Worm (Caenorhabditis elegans) whole organism, early embryonic: Measurements from ENCODE around the gene imp-2.
A peak's percentile ranks its signal among the peaks of the same experiment; 100 is the strongest.

Experiments used
- B0310.2 ChIP-seq: sonication (generic microtip); optimal IDR thresholded peaks from 2 replicates; lab custom pipeline; 2016; ENCODE audit warnings: mild to moderate bottlenecking, missing genetic modification characterization, missing compliant biosample characterization
- F13C5.2 ChIP-seq: sonication (generic microtip); optimal IDR thresholded peaks from 2 replicates; lab custom pipeline; 2017; ENCODE audit warnings: mild to moderate bottlenecking, missing genetic modification characterization, inconsistent platforms, missing compliant biosample characterization
- aly-1 ChIP-seq: sonication (generic microtip); optimal IDR thresholded peaks from 2 replicates; lab custom pipeline; 2016; ENCODE audit warnings: missing genetic modification characterization, missing compliant biosample characterization
- ama-1 ChIP-seq: fragments of 150-350 bp; optimal IDR thresholded peaks from 2 replicates; lab custom pipeline; 2014
- ceh-13 ChIP-seq: fragments of 200-800 bp; sonication (Bioruptor generic); optimal IDR thresholded peaks from 2 replicates; lab custom pipeline; 2018; ENCODE audit warnings: mild to moderate bottlenecking, missing genetic modification characterization, missing compliant biosample characterization
- ceh-36 ChIP-seq: sonication (generic microtip); optimal IDR thresholded peaks from 2 replicates; lab custom pipeline; 2016; ENCODE audit warnings: missing genetic modification characterization, inconsistent platforms, missing compliant biosample characterization
- ets-7 ChIP-seq: sonication (generic microtip); optimal IDR thresholded peaks from 2 replicates; lab custom pipeline; 2016; ENCODE audit warnings: missing genotype, missing genetic modification characterization, missing compliant biosample characterization
- flt-1 ChIP-seq: fragments of 200-800 bp; sonication (Bioruptor generic); IDR thresholded peaks from 2 replicates; pipeline ENCODE4 v1.3.6; 2022; ENCODE audit warnings: missing genetic modification characterization, missing compliant biosample characterization
- hmbx-1 ChIP-seq: sonication (generic microtip); optimal IDR thresholded peaks from 2 replicates; lab custom pipeline; 2016; ENCODE audit warnings: mild to moderate bottlenecking, missing genetic modification characterization, missing compliant biosample characterization
- hmg-4 ChIP-seq: fragments of 200-800 bp; sonication (Bioruptor generic); optimal IDR thresholded peaks from 2 replicates; lab custom pipeline; 2018; ENCODE audit warnings: mild to moderate bottlenecking, missing genetic modification characterization, missing compliant biosample characterization
- hnd-1 ChIP-seq: sonication (generic microtip); optimal IDR thresholded peaks from 2 replicates; lab custom pipeline; 2016; ENCODE audit warnings: missing genetic modification characterization, missing compliant biosample characterization
- pes-1 ChIP-seq: fragments of 200-800 bp; sonication (Bioruptor generic); IDR thresholded peaks from 2 replicates; pipeline ENCODE4 v1.3.6; 2022; ENCODE audit warnings: missing genetic modification reagents, missing genetic modification characterization, missing compliant biosample characterization
- scrt-1 ChIP-seq: fragments of 200-800 bp; sonication (Bioruptor generic); IDR thresholded peaks from 2 replicates; pipeline ENCODE4 v1.3.6; 2022; ENCODE audit warnings: missing genetic modification characterization, missing compliant biosample characterization
- sea-1 ChIP-seq: fragments of 200-800 bp; sonication (Bioruptor generic); conservative IDR thresholded peaks from 2 replicates; pipeline ENCODE4 v1.3.6; 2022; ENCODE audit warnings: missing genetic modification characterization, missing compliant biosample characterization
- tbx-11 ChIP-seq: fragments of 200-800 bp; sonication (Bioruptor generic); IDR thresholded peaks from 2 replicates; pipeline ENCODE4 v1.3.6; 2022; ENCODE audit warnings: missing genetic modification characterization, missing compliant biosample characterization
- tbx-37 ChIP-seq: fragments of 200-800 bp; sonication (Bioruptor generic); conservative IDR thresholded peaks from 2 replicates; pipeline ENCODE4 v1.3.6; 2022; ENCODE audit warnings: missing genetic modification reagents, missing genetic modification characterization, missing compliant biosample characterization
- tra-4 ChIP-seq: sonication (generic microtip); optimal IDR thresholded peaks from 2 replicates; lab custom pipeline; 2017; ENCODE audit warnings: missing genetic modification characterization, missing compliant biosample characterization

The imp-2 gene

ce11 chrIV:11142314-11143227 lies 23.9 kb upstream of the imp-2 start, which contains the start of gene skih-2:
Gene skih-2 (minus strand): TSS chrIV:11142364.
- TF ChIP-seq tbx-11 (no peak), B0310.2 (tag; lab: Kevin White, UChicago) (no peak), pes-1 (no peak), ama-1 (lab: Kevin White, UChicago) (no peak), flt-1 (no peak), ceh-36 (tag; lab: Kevin White, UChicago) (no peak), scrt-1 (no peak), ceh-13 (GFP tag; lab: Kevin White, UChicago) (no peak), hmbx-1 (tag; lab: Kevin White, UChicago) (no peak), hmg-4 (GFP tag; lab: Kevin White, UChicago) (no peak), tra-4 (tag; lab: Kevin White, UChicago) (no peak), tbx-37 (GFP tag; lab: Robert Waterston, UW) (no peak), sea-1 (GFP tag; lab: Robert Waterston, UW) (no peak), F13C5.2 (tag; lab: Kevin White, UChicago) (no peak), aly-1 (no peak), ets-7 (no peak), hnd-1 (tag; lab: Kevin White, UChicago) (no peak)

- TF ChIP-seq ama-1 (lab: Kevin White, UChicago) (peak; percentile 90), aly-1 (no peak), B0310.2 (tag; lab: Kevin White, UChicago) (peak; percentile 63)
These were observed 12.6 kb upstream of the imp-2 start, which contains the start of gene ard-1 for ce11 chrIV:11131268-11131667. Gene ard-1 (plus strand): TSS chrIV:11131279.

ce11 chrIV:11130774-11131173 lies 12.1 kb upstream of the imp-2 start:
- TF ChIP-seq tra-4 (tag; lab: Kevin White, UChicago), result no peak
- no peak for TF ChIP-seq B0310.2 (tag; lab: Kevin White, UChicago)
- TF ChIP-seq aly-1, result no peak

- TF ChIP-seq flt-1 (no peak), hmg-4 (GFP tag; lab: Kevin White, UChicago) (no peak), F13C5.2 (tag; lab: Kevin White, UChicago) (no peak), hnd-1 (tag; lab: Kevin White, UChicago) (no peak), tra-4 (tag; lab: Kevin White, UChicago) (no peak), ceh-36 (tag; lab: Kevin White, UChicago) (no peak), hmbx-1 (tag; lab: Kevin White, UChicago) (no peak), tbx-37 (GFP tag; lab: Robert Waterston, UW) (no peak), pes-1 (no peak), ceh-13 (GFP tag; lab: Kevin White, UChicago) (no peak), ets-7 (no peak), tbx-11 (no peak)
These were observed 7.3 kb upstream of the imp-2 start for ce11 chrIV:11126028-11126427.

ce11 chrIV:11126004-11126027 lies 7.1 kb upstream of the imp-2 start, which contains the start of gene swsn-4:
Gene swsn-4 (plus strand): TSS chrIV:11126024.
- TF ChIP-seq ceh-13 (GFP tag; lab: Kevin White, UChicago) (no peak), hmbx-1 (tag; lab: Kevin White, UChicago) (no peak), ets-7 (no peak), tra-4 (tag; lab: Kevin White, UChicago) (no peak), sea-1 (GFP tag; lab: Robert Waterston, UW) (no peak), hmg-4 (GFP tag; lab: Kevin White, UChicago) (no peak), F13C5.2 (tag; lab: Kevin White, UChicago) (no peak), ama-1 (lab: Kevin White, UChicago) (no peak), B0310.2 (tag; lab: Kevin White, UChicago) (no peak), flt-1 (no peak), tbx-37 (GFP tag; lab: Robert Waterston, UW) (no peak), hnd-1 (tag; lab: Kevin White, UChicago) (no peak)

ce11 chrIV:11125604-11126003 lies 6.9 kb upstream of the imp-2 start:
- no peak for TF ChIP-seq ets-7

- peak; percentile 6 for TF ChIP-seq F13C5.2 (tag; lab: Kevin White, UChicago)
- no peak for TF ChIP-seq ceh-36 (tag; lab: Kevin White, UChicago)
These were observed 6.5 kb upstream of the imp-2 start for ce11 chrIV:11125200-11125599.

ce11 chrIV:11124674-11125073 lies 6.0 kb upstream of the imp-2 start, which contains the start of gene spo-11:
Gene spo-11 (minus strand): TSS chrIV:11124862.
- TF ChIP-seq sea-1 (GFP tag; lab: Robert Waterston, UW) (no peak), ceh-36 (tag; lab: Kevin White, UChicago) (no peak), hnd-1 (tag; lab: Kevin White, UChicago) (no peak), aly-1 (no peak), tbx-11 (no peak), tra-4 (tag; lab: Kevin White, UChicago) (no peak), hmg-4 (GFP tag; lab: Kevin White, UChicago) (no peak), flt-1 (no peak), tbx-37 (GFP tag; lab: Robert Waterston, UW) (no peak), ets-7 (no peak), hmbx-1 (tag; lab: Kevin White, UChicago) (no peak), B0310.2 (tag; lab: Kevin White, UChicago) (no peak), F13C5.2 (tag; lab: Kevin White, UChicago) (no peak), pes-1 (no peak), ceh-13 (GFP tag; lab: Kevin White, UChicago) (no peak), ama-1 (lab: Kevin White, UChicago) (no peak), scrt-1 (no peak)
